Fruit fly (Drosophila melanogaster): Measurements from ENCODE around the gene CG15484.

DNA sequence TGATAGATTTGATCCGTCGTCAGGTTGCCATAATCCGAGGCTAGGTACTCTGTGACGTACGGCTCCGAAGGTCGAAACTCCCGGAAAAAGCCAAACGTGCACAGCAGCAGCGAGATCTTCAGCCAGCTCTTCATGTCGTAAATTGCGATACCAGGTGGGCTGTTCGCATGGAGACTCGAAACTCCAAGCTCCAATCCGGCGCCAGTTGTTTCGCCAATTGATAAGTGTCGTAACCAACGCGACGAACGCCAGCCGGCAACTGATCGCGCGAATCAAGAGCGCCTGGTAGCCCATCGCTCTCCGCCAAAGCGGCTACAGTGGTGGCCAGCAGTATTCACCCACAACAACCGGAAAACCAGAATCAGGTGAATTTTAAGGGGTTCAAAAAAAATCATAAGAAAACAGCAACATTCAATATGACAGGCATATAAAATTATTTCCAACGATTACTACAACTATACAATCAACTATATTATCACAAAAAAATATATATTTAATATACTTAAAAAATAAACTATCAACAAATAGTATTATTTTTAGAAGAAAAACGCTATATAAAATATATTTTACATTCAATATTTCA lies 7.0 kb downstream of the CG15484 start, which contains the start of gene CG17036:
- no peak for TF ChIP-seq CG10631 (GFP tag; optimal IDR thresholded peaks at IDR 0.05)
- TF ChIP-seq lz (GFP tag; optimal IDR thresholded peaks at IDR 0.05): no peak
- no peak for TF ChIP-seq Hr38 (GFP tag; optimal IDR thresholded peaks at IDR 0.05)
- peak; percentile 42 for TF ChIP-seq CG8632 (GFP tag; optimal IDR thresholded peaks at IDR 0.05)
- TF ChIP-seq dac (GFP tag; optimal IDR thresholded peaks at IDR 0.05): no peak
- no peak for TF ChIP-seq Ets96B (tag; optimal IDR thresholded peaks at IDR 0.05)

Data from whole organism, prepupa.